Worm (Caenorhabditis elegans) whole organism, early embryonic: ENCODE data around the gene mec-14.

ENCODE experiments used
- ama-1 ChIP-seq: fragments of 150-350 bp; optimal IDR thresholded peaks from 2 replicates; lab custom pipeline; 2014
- ceh-13 ChIP-seq: fragments of 200-800 bp; sonication (Bioruptor generic); optimal IDR thresholded peaks from 2 replicates; lab custom pipeline; 2018; ENCODE audit warnings: mild to moderate bottlenecking, missing genetic modification characterization, missing compliant biosample characterization
- ets-7 ChIP-seq: sonication (generic microtip); optimal IDR thresholded peaks from 2 replicates; lab custom pipeline; 2016; ENCODE audit warnings: missing genotype, missing genetic modification characterization, missing compliant biosample characterization
- flt-1 ChIP-seq: fragments of 200-800 bp; sonication (Bioruptor generic); IDR thresholded peaks from 2 replicates; pipeline ENCODE4 v1.3.6; 2022; ENCODE audit warnings: missing genetic modification characterization, missing compliant biosample characterization
- hmg-4 ChIP-seq: fragments of 200-800 bp; sonication (Bioruptor generic); optimal IDR thresholded peaks from 2 replicates; lab custom pipeline; 2018; ENCODE audit warnings: mild to moderate bottlenecking, missing genetic modification characterization, missing compliant biosample characterization
- hnd-1 ChIP-seq: sonication (generic microtip); optimal IDR thresholded peaks from 2 replicates; lab custom pipeline; 2016; ENCODE audit warnings: missing genetic modification characterization, missing compliant biosample characterization
- scrt-1 ChIP-seq: fragments of 200-800 bp; sonication (Bioruptor generic); IDR thresholded peaks from 2 replicates; pipeline ENCODE4 v1.3.6; 2022; ENCODE audit warnings: missing genetic modification characterization, missing compliant biosample characterization
- sea-1 ChIP-seq: fragments of 200-800 bp; sonication (Bioruptor generic); conservative IDR thresholded peaks from 2 replicates; pipeline ENCODE4 v1.3.6; 2022; ENCODE audit warnings: missing genetic modification characterization, missing compliant biosample characterization
- tbx-37 ChIP-seq: fragments of 200-800 bp; sonication (Bioruptor generic); conservative IDR thresholded peaks from 2 replicates; pipeline ENCODE4 v1.3.6; 2022; ENCODE audit warnings: missing genetic modification reagents, missing genetic modification characterization, missing compliant biosample characterization
- tra-4 ChIP-seq: sonication (generic microtip); optimal IDR thresholded peaks from 2 replicates; lab custom pipeline; 2017; ENCODE audit warnings: missing genetic modification characterization, missing compliant biosample characterization

DNA sequence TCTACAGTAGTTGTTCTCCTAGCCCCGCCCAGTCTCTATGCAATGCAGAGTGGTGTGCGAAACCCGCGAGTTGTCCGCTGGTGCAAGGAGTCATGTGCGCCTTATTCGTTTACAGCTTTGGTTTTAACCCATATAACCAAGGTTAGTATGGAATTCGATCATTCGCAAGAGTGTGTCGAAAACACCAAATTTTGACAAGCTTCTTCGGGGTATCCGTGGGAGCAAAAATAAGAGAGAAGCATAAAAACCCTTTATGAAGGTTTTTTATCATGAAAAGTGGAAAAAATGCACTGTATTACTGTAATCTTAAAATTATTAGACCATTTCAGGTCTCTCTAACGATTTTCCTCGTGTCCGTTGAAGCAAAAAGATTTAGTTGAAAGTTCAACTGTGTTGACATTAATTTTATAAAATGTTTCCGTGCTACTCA is 50.6 kb downstream of the mec-14 start:
- TF ChIP-seq hmg-4 = no peak
- no peak for TF ChIP-seq tbx-37
- TF ChIP-seq tra-4 (tag; lab: Kevin White, UChicago) = no peak
- TF ChIP-seq sea-1 (GFP tag; lab: Robert Waterston, UW) = no peak
- peak; percentile 90 for TF ChIP-seq ama-1 (lab: Kevin White, UChicago)
- TF ChIP-seq hnd-1 (tag; lab: Kevin White, UChicago) = no peak
- no peak for TF ChIP-seq ets-7 (tag; lab: Kevin White, UChicago)
- no peak for TF ChIP-seq flt-1 (GFP tag; lab: Robert Waterston, UW)
- no peak for TF ChIP-seq ceh-13
- TF ChIP-seq scrt-1 (GFP tag; lab: Robert Waterston, UW) = no peak
